Fruit fly (Drosophila melanogaster) whole organism: Measurements from ENCODE around the gene Cse1.
A peak's percentile ranks its signal among the peaks of the same experiment; 100 is the strongest.

Experiments
- CG8478 ChIP-seq: fragments of >200 bp; optimal IDR thresholded peaks from 2 replicates; lab custom pipeline; 2018; ENCODE audit warnings: inconsistent platforms
- Dll ChIP-seq: fragments of >200 bp; optimal IDR thresholded peaks from 2 replicates; lab custom pipeline; 2017
- EcR ChIP-seq, 2 experiments: fragments of >200 bp; optimal IDR thresholded peaks; 2 replicates each; lab custom pipeline; 2017; ENCODE audit warnings: missing biosample characterization in 2 of 2, missing genetic modification characterization in 2 of 2, missing genetic modification reagents in 2 of 2
- pan ChIP-seq: fragments of >200 bp; optimal IDR thresholded peaks from 2 replicates; lab custom pipeline; 2017
- psq ChIP-seq: fragments of >200 bp; optimal IDR thresholded peaks from 2 replicates; lab custom pipeline; 2017
- usp ChIP-seq: fragments of >200 bp; optimal IDR thresholded peaks from 2 replicates; lab custom pipeline; 2017; ENCODE audit warnings: missing biosample characterization, missing genetic modification characterization, mixed read lengths

Gene Cse1

dm6 chr2L:16846742-16847346, 21.8 kb upstream of the Cse1 start:
- TF ChIP-seq usp (no peak), Dll (no peak), pan (lab: Kevin White, UChicago) (no peak), psq (lab: Kevin White, UChicago) (no peak), EcR (GFP tag; optimal IDR thresholded peaks at IDR 0.05; lab: Kevin White, UChicago) (no peak), CG8478 (lab: Kevin White, UChicago) (no peak)

- no peak for TF ChIP-seq usp
- TF ChIP-seq EcR (GFP tag; optimal IDR thresholded peaks at IDR 0.05; lab: Kevin White, UChicago): no peak
- TF ChIP-seq psq (lab: Kevin White, UChicago): no peak
- TF ChIP-seq pan (lab: Kevin White, UChicago): no peak
- no peak for TF ChIP-seq CG8478 (lab: Kevin White, UChicago)
- TF ChIP-seq Dll: no peak
These were observed 20.2 kb upstream of the Cse1 start for dm6 chr2L:16845179-16845578.

DNA sequence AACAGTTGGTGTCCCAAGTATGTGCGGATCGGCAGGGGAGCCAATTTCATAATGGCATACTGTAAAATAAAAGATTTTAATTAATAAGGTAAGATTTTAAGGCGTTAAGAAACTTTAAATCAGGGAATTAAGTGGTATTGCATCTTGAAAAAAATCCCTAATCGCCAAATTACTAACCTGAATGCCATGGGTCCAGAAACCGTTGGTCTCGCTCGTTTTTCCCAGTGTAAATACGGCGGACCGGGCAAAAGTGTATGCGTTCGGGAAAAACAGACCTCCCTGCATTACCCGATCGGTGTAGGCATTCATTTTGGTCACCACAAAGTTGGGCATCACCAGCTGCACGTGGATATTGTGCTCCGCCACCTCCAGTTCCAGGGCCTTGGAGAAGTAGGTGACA, 18.3 kb upstream of the Cse1 start:
- no peak for TF ChIP-seq psq (lab: Kevin White, UChicago)
- no peak for TF ChIP-seq usp
- no peak for TF ChIP-seq CG8478 (lab: Kevin White, UChicago)

DNA sequence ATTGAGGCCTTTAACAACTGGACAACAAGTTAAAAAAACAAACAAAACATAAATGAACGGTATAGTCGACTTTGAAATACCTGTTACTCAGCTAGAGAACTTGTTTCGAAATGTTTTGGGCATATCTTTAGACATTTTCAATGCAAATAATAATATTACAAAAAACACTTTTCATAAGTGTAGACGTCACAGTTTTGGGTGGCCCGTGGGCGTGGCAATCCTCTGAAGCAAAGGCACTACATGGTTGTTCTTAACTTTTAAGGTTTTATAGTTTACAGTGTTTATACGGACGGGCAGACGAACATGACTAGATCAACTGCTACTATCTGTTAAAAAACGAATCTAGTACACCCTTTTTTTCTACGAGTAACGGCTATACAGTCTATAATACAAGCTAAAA, 17.5 kb upstream of the Cse1 start:
- peak; percentile 66 for TF ChIP-seq pan (lab: Kevin White, UChicago)
- no peak for TF ChIP-seq psq (lab: Kevin White, UChicago)

DNA sequence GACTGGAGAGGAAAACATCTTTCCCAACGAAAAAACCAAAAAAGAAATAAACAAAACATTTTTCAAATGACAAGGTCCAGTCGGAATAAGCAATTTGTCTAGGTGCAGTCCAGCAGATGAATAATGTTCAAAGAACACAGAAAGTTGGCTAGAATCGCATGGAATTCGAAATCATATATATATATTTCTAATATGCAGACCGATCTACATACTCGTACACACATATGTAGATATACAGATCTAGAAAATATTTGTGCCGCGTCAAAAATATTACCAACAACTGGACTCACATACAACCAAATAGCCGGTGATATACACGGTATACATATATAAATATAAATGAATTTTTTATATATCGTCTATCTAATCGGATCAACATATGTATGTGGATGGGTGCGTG, 14.7 kb upstream of the Cse1 start:
- no peak for TF ChIP-seq psq (lab: Kevin White, UChicago)
- no peak for TF ChIP-seq Dll
- TF ChIP-seq CG8478 (lab: Kevin White, UChicago): no peak
- no peak for TF ChIP-seq pan (lab: Kevin White, UChicago)
- no peak for TF ChIP-seq usp
- TF ChIP-seq EcR (GFP tag; optimal IDR thresholded peaks at IDR 0.05; lab: Kevin White, UChicago): no peak

- no peak for TF ChIP-seq usp
- TF ChIP-seq CG8478 (lab: Kevin White, UChicago): no peak
These were observed 12.7 kb upstream of the Cse1 start, which contains the start of the genes SclA and SclB for dm6 chr2L:16837672-16838071. Gene SclA, plus strand, starts transcription at chr2L:16837972. Gene SclB, plus strand, starts transcription at chr2L:16837972.

DNA sequence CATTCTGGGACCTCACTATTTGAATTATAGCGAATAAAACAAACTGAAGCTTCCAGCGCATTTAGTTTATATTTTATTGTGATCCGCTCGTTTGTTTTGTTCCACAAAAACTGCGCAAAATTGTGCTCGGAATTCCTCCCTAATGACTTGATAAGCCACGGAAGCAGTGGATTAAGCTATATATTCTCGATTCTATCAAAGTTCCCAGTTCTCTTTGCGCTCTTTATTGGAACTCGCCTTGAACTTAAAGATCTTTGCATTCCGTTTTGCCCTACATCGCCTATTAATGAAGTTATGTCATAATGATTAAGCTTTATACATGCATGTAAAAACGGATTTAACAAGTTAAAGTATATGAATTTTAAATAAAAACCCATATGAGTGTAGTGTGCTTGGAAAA, 12.2 kb upstream of the Cse1 start, which contains the start of gene Nepl9:
TSS of gene Nepl9 (minus strand) at position 101 of the 400 bp plus-strand sequence.
- TF ChIP-seq Dll (no peak), EcR (GFP tag; optimal IDR thresholded peaks at IDR 0.05; lab: Kevin White, UChicago) (no peak), psq (lab: Kevin White, UChicago) (no peak), pan (lab: Kevin White, UChicago) (no peak), usp (no peak), CG8478 (lab: Kevin White, UChicago) (no peak)

DNA sequence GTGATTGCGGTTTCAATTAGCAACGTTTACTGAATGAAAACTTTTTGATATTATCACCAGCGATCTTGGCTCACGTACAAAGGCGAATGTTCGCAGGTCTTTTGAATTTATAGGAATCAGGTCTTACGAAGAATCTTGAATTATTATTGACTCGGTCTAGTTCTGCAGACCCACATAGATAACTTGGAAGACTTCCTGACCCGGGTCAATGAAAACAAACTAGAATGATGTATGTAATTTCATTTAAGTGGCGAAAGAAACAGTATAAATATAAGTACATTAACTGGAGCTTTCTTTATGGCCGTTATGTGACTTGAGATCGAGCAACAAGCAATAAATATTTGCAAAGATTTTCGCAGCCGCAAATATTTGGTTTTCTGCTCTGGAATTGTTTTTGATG, 9.4 kb upstream of the Cse1 start, which contains the start of gene CG13282:
TSS of gene CG13282 (minus strand) at position 101 of the 400 bp plus-strand sequence.
- TF ChIP-seq CG8478 (lab: Kevin White, UChicago): no peak
- TF ChIP-seq usp: no peak
- no peak for TF ChIP-seq pan (lab: Kevin White, UChicago)
- TF ChIP-seq EcR (GFP tag; optimal IDR thresholded peaks at IDR 0.05; lab: Kevin White, UChicago): no peak
- TF ChIP-seq psq (lab: Kevin White, UChicago): no peak
- no peak for TF ChIP-seq Dll

dm6 chr2L:16826872-16827506, 2.0 kb upstream of the Cse1 start, which contains the start of gene AspRS-m:
Gene AspRS-m, plus strand, starts transcription at chr2L:16827078.
- peak; percentile 31 for TF ChIP-seq CG8478 (lab: Kevin White, UChicago)
- no peak for TF ChIP-seq EcR (GFP tag; optimal IDR thresholded peaks at IDR 0.05; lab: Kevin White, UChicago)
- no peak for TF ChIP-seq Dll
- TF ChIP-seq pan (lab: Kevin White, UChicago): no peak
- no peak for TF ChIP-seq psq (lab: Kevin White, UChicago)

DNA sequence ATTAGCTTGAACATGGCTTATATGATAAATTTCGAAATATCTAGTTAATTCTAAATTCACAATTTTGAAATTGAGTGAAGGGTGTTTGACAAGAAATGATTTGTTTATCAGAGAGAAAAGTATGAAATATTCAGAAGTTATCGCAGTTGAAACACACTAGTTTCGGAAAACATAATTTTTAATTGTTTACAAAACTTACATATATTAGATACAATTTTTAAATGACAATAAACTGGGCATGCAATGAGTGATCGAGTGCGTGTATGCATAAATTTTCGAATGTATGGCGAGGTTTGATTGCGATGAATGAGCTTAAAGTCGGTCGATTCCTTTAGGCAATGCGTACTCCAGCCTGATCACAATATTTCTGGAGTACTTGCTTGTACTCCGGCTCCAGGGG, 4.0 kb downstream of the Cse1 start, which contains the start of gene CG13280:
TSS of gene CG13280 (minus strand) at position 101 of the 400 bp plus-strand sequence.
- no peak for TF ChIP-seq Dll

- no peak for TF ChIP-seq Dll
- TF ChIP-seq usp: no peak
- TF ChIP-seq EcR (GFP tag; optimal IDR thresholded peaks at IDR 0.05; lab: Kevin White, UChicago): no peak
- no peak for TF ChIP-seq pan (lab: Kevin White, UChicago)
- no peak for TF ChIP-seq psq (lab: Kevin White, UChicago)
- no peak for TF ChIP-seq CG8478 (lab: Kevin White, UChicago)
These were observed 5.3 kb downstream of the Cse1 start for dm6 chr2L:16819714-16820113.

dm6 chr2L:16818335-16818973, 6.6 kb downstream of the Cse1 start:
- TF ChIP-seq EcR (GFP tag; optimal IDR thresholded peaks at IDR 0.05; lab: Kevin White, UChicago) (no peak), psq (lab: Kevin White, UChicago) (no peak), Dll (no peak), pan (lab: Kevin White, UChicago) (no peak), usp (no peak), CG8478 (lab: Kevin White, UChicago) (no peak)
